Fruit fly (Drosophila melanogaster): Measurements from ENCODE around the gene Sac1.

DNA sequence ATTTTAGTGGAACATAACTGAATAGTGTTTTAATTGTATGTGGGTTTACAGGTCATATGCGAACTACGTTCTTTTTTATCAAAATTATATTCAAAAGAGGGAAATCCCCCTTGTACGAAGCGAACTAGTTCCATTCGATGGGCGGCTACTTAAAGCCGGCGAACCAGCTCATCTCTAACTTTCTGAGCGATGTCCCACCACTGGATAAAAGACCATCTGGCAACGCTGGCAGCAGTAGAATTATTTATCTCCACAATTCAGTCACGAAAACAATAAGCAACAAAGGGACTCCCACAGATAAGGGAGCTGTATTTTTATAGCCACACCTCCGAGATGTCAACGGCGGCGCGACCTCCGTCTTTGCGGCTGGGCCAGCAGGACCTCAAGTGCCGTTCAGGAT, 48.1 kb downstream of the Sac1 start, which contains the start of gene Rabex-5:
- no peak for TF ChIP-seq Jarid2 (GFP tag; optimal IDR thresholded peaks at IDR 0.05)
- TF ChIP-seq Sin3A (optimal IDR thresholded peaks at IDR 0.05): peak; percentile 36
- TF ChIP-seq dati (GFP tag; IDR thresholded peaks at IDR 0.05): no peak
- no peak for TF ChIP-seq Lim3 (GFP tag; IDR thresholded peaks at IDR 0.05)
- no peak for TF ChIP-seq sqz (GFP tag; optimal IDR thresholded peaks at IDR 0.05)
- TF ChIP-seq CG9215 (GFP tag; IDR thresholded peaks at IDR 0.05): no peak
- TF ChIP-seq Eip74EF (GFP tag; optimal IDR thresholded peaks at IDR 0.05): no peak
- peak; percentile 27 for TF ChIP-seq HHEX (GFP tag; optimal IDR thresholded peaks at IDR 0.05)
- TF ChIP-seq CTCF (GFP tag; optimal IDR thresholded peaks at IDR 0.05): no peak
- TF ChIP-seq CG14667 (GFP tag; IDR thresholded peaks at IDR 0.05): no peak
- TF ChIP-seq CG17912 (GFP tag; optimal IDR thresholded peaks at IDR 0.05): peak; percentile 39

All from whole organism, embryonic.